Fruit fly (Drosophila melanogaster): ENCODE results near the gene Vml.

Gene Vml

dm6 chrX:2275249-2275872 is at the start of gene Vml:
Vml (plus strand) TSS chrX:2275822.
- TF ChIP-seq noc (tag; optimal IDR thresholded peaks at IDR 0.05) = no peak

- TF ChIP-seq noc (tag; optimal IDR thresholded peaks at IDR 0.05) = no peak
Observed at dm6 chrX:2241842-2242241, 33.8 kb upstream of the Vml start, which contains the start of gene kz. kz (minus strand) TSS chrX:2242035.

- TF ChIP-seq noc (tag; optimal IDR thresholded peaks at IDR 0.05) = no peak
Observed at dm6 chrX:2242897-2243296, 32.7 kb upstream of the Vml start.

dm6 chrX:2244753-2245152 is 30.9 kb upstream of the Vml start:
- TF ChIP-seq noc (tag; optimal IDR thresholded peaks at IDR 0.05) = no peak

- TF ChIP-seq noc (tag; optimal IDR thresholded peaks at IDR 0.05) = no peak
Observed at dm6 chrX:2245931-2246330, 29.7 kb upstream of the Vml start, which contains the start of gene Or2a. Or2a (plus strand) TSS chrX:2246231.

dm6 chrX:2249763-2250162 is 25.9 kb upstream of the Vml start, which contains the start of gene crn:
crn (minus strand) TSS chrX:2249983.
- TF ChIP-seq noc (tag; optimal IDR thresholded peaks at IDR 0.05) = no peak

- TF ChIP-seq noc (tag; optimal IDR thresholded peaks at IDR 0.05) = no peak
Observed at dm6 chrX:2251688-2252087, 23.9 kb upstream of the Vml start, which contains the start of gene CG3191. CG3191 (minus strand) TSS chrX:2251993.

dm6 chrX:2254020-2254626 is 21.5 kb upstream of the Vml start, which contains the start of gene CG3091:
CG3091 (minus strand) TSS chrX:2254197.
- no peak for TF ChIP-seq noc (tag; optimal IDR thresholded peaks at IDR 0.05)

- no peak for TF ChIP-seq noc (tag; optimal IDR thresholded peaks at IDR 0.05)
Observed at dm6 chrX:2255035-2255434, 20.6 kb upstream of the Vml start.

- no peak for TF ChIP-seq noc (tag; optimal IDR thresholded peaks at IDR 0.05)
Observed at dm6 chrX:2258602-2259233, 16.9 kb upstream of the Vml start.

dm6 chrX:2259763-2260162 is 15.9 kb upstream of the Vml start, which contains the start of gene CG3078:
CG3078 (minus strand) TSS chrX:2259863.
- TF ChIP-seq noc (tag; optimal IDR thresholded peaks at IDR 0.05) = no peak

dm6 chrX:2262511-2262910 is 13.1 kb upstream of the Vml start, which contains the start of the genes temp and CG3071:
temp (minus strand) TSS chrX:2262515.
CG3071 (plus strand) TSS chrX:2262837.
- peak; percentile 75 for TF ChIP-seq noc (tag; optimal IDR thresholded peaks at IDR 0.05)

dm6 chrX:2269822-2270556 is 5.6 kb upstream of the Vml start:
- no peak for TF ChIP-seq noc (tag; optimal IDR thresholded peaks at IDR 0.05)

- TF ChIP-seq noc (tag; optimal IDR thresholded peaks at IDR 0.05) = peak; percentile 10
Observed at dm6 chrX:2270557-2270930, 5.1 kb upstream of the Vml start, which contains the start of gene CG2924. CG2924 (minus strand) TSS chrX:2270761.

- peak; percentile 32 for TF ChIP-seq noc (tag; optimal IDR thresholded peaks at IDR 0.05)
Observed at dm6 chrX:2274704-2275199, 870 bp upstream of the Vml start, which contains the start of gene Grp170. Grp170 (minus strand) TSS chrX:2275068.
